Worm (Caenorhabditis elegans) whole organism, L1 larva: ENCODE results near the gene hcp-1.
A peak's percentile ranks its signal among the peaks of the same experiment; 100 is the strongest.
"Not testable (repeated sequence)": the region's sequence is repeated elsewhere in the genome, so short reads cannot be mapped to it uniquely, and the experiment has no call there.

Experiments used
- C04F5.9 ChIP-seq: sonication (generic microtip); optimal IDR thresholded peaks from 2 replicates; lab custom pipeline; 2016; ENCODE audit warnings: missing genetic modification characterization, missing compliant biosample characterization
- aha-1 ChIP-seq: fragments of 150-350 bp; optimal IDR thresholded peaks from 2 replicates; lab custom pipeline; 2014; ENCODE audit warnings: missing biosample characterization, missing genetic modification characterization
- blmp-1 ChIP-seq: fragments of 150-350 bp; optimal IDR thresholded peaks from 2 replicates; lab custom pipeline; 2014; ENCODE audit warnings: missing biosample characterization, missing genetic modification characterization
- ceh-63 ChIP-seq: fragments of 200-800 bp; sonication (Bioruptor generic); optimal IDR thresholded peaks from 2 replicates; lab custom pipeline; 2018; ENCODE audit warnings: mild to moderate bottlenecking, missing genetic modification characterization, missing compliant biosample characterization
- ceh-82 ChIP-seq, 3 experiments: fragments of 150-350 bp in 1 of 3; sonication (generic microtip) in 2 of 3; optimal IDR thresholded peaks; 2 replicates each; lab custom pipeline; 2014 to 2017; ENCODE audit warnings: missing biosample characterization in 3 of 3, missing genetic modification characterization in 3 of 3
- ceh-88 ChIP-seq: fragments of 200-800 bp; sonication (Bioruptor generic); IDR thresholded peaks from 2 replicates; pipeline ENCODE4 v1.3.6; 2022; ENCODE audit warnings: missing genetic modification characterization, missing compliant biosample characterization
- ceh-90 ChIP-seq: sonication (generic microtip); optimal IDR thresholded peaks from 2 replicates; lab custom pipeline; 2016; ENCODE audit warnings: missing genetic modification characterization, missing compliant biosample characterization
- dpl-1 ChIP-seq, 3 experiments: fragments of 150-350 bp in 2 of 3; sonication (generic microtip) in 1 of 3; optimal IDR thresholded peaks; 2 replicates each; lab custom pipeline; 2014 to 2017; ENCODE audit warnings: missing biosample characterization in 3 of 3, missing genetic modification characterization in 3 of 3, missing genetic modification reagents in 3 of 3
- efl-1 ChIP-seq, 4 experiments: fragments of 150-350 bp; optimal IDR thresholded peaks in 3 of 4; peaks in 1 of 4; 1 replicate in 1 of 4; 2 replicates in 3 of 4; lab custom pipeline; 2014; ENCODE audit warnings: missing biosample characterization in 2 of 4, missing genetic modification characterization in 2 of 4, missing genetic modification reagents in 2 of 4
- efl-3 ChIP-seq: fragments of 200-800 bp; sonication (Bioruptor generic); optimal IDR thresholded peaks from 2 replicates; lab custom pipeline; 2018; ENCODE audit warnings: mild to moderate bottlenecking, missing genetic modification characterization, missing compliant biosample characterization
- egl-13 ChIP-seq: sonication (generic microtip); optimal IDR thresholded peaks from 2 replicates; lab custom pipeline; 2016; ENCODE audit warnings: missing genotype, missing genetic modification reagents, missing genetic modification characterization, missing compliant biosample characterization
- egl-27 ChIP-seq, 2 experiments: fragments of 150-350 bp in 1 of 2; sonication (generic microtip); optimal IDR thresholded peaks; 3 replicates each; lab custom pipeline; 2017 to 2018; ENCODE audit warnings: missing biosample characterization in 2 of 2, missing genetic modification characterization in 2 of 2, missing genetic modification reagents in 2 of 2
- elt-3 ChIP-seq, 6 experiments: fragments of 150-350 bp in 1 of 6; sonication (generic microtip); optimal IDR thresholded peaks; 2 replicates each; lab custom pipeline; 2017 to 2018; ENCODE audit warnings: missing biosample characterization in 6 of 6, missing genetic modification characterization in 6 of 6, inconsistent platforms in 1 of 6
- ets-5 ChIP-seq: fragments of 200-800 bp; sonication (Bioruptor generic); IDR thresholded peaks from 2 replicates; pipeline ENCODE4 v1.3.6; 2022; ENCODE audit warnings: missing genetic modification characterization, missing compliant biosample characterization
- fkh-10 ChIP-seq: sonication (generic microtip); optimal IDR thresholded peaks from 2 replicates; lab custom pipeline; 2017; ENCODE audit warnings: missing biosample characterization, missing genetic modification reagents, missing genetic modification characterization
- grh-1 ChIP-seq: fragments of 200-800 bp; sonication (Bioruptor generic); IDR thresholded peaks from 2 replicates; pipeline ENCODE4 v1.3.6; 2022; ENCODE audit warnings: missing genetic modification reagents, missing genetic modification characterization, missing compliant biosample characterization
- hpl-2 ChIP-seq: fragments of 150-350 bp; optimal IDR thresholded peaks from 2 replicates; lab custom pipeline; 2014; ENCODE audit warnings: missing biosample characterization, missing genetic modification reagents, missing genetic modification characterization
- irx-1 ChIP-seq: sonication (generic microtip); optimal IDR thresholded peaks from 2 replicates; lab custom pipeline; 2016; ENCODE audit warnings: missing genetic modification characterization, missing compliant biosample characterization
- lin-14 ChIP-seq: fragments of 200-800 bp; sonication (Bioruptor generic); optimal IDR thresholded peaks from 2 replicates; lab custom pipeline; 2018; ENCODE audit warnings: mild to moderate bottlenecking, missing genetic modification characterization, moderate library complexity, missing compliant biosample characterization
- lin-15B ChIP-seq: fragments of 150-350 bp; sonication (generic microtip); optimal IDR thresholded peaks from 3 replicates; lab custom pipeline; 2014; ENCODE audit warnings: missing biosample characterization, missing genetic modification characterization
- lin-39 ChIP-seq: fragments of 150-350 bp; optimal IDR thresholded peaks from 2 replicates; lab custom pipeline; 2014; ENCODE audit warnings: missing biosample characterization, missing genetic modification reagents, missing genetic modification characterization
- lir-3 ChIP-seq: sonication (generic microtip); optimal IDR thresholded peaks from 2 replicates; lab custom pipeline; 2016; ENCODE audit warnings: mild to moderate bottlenecking, missing genetic modification characterization, moderate library complexity, missing compliant biosample characterization; ENCODE audit not compliant: poor library complexity
- lsy-2 ChIP-seq, 2 experiments: fragments of 150-350 bp; optimal IDR thresholded peaks; 2 replicates each; lab custom pipeline; 2014; ENCODE audit warnings: missing biosample characterization in 2 of 2, missing genetic modification characterization in 2 of 2
- mab-9 ChIP-seq: fragments of 200-800 bp; sonication (Bioruptor generic); IDR thresholded peaks from 2 replicates; pipeline ENCODE4 v1.3.6; 2022; ENCODE audit warnings: missing genetic modification reagents, missing genetic modification characterization, missing compliant biosample characterization
- mdl-1 ChIP-seq, 2 experiments: fragments of 150-350 bp; optimal IDR thresholded peaks; 2 replicates each; lab custom pipeline; 2014 to 2017; ENCODE audit warnings: missing biosample characterization in 2 of 2, missing genetic modification characterization in 2 of 2, inconsistent platforms in 1 of 2
- nhr-12 ChIP-seq: sonication (generic microtip); optimal IDR thresholded peaks from 2 replicates; lab custom pipeline; 2017; ENCODE audit warnings: missing biosample characterization, missing genetic modification characterization
- nhr-237 ChIP-seq: fragments of 150-350 bp; optimal IDR thresholded peaks from 2 replicates; lab custom pipeline; 2014; ENCODE audit warnings: missing biosample characterization, missing genetic modification characterization
- nhr-47 ChIP-seq: sonication (generic microtip); optimal IDR thresholded peaks from 2 replicates; lab custom pipeline; 2016; ENCODE audit warnings: mild to moderate bottlenecking, missing genetic modification characterization, moderate library complexity, missing compliant biosample characterization
- nhr-71 ChIP-seq: sonication (generic microtip); optimal IDR thresholded peaks from 2 replicates; lab custom pipeline; 2016; ENCODE audit warnings: mild to moderate bottlenecking, missing genetic modification characterization, moderate library complexity, missing compliant biosample characterization
- nhr-84 ChIP-seq: sonication (generic microtip); optimal IDR thresholded peaks from 2 replicates; lab custom pipeline; 2017; ENCODE audit warnings: missing biosample characterization, missing genetic modification characterization
- nhr-90 ChIP-seq: sonication (generic microtip); optimal IDR thresholded peaks from 2 replicates; lab custom pipeline; 2016; ENCODE audit warnings: mild to moderate bottlenecking, missing genetic modification characterization, missing compliant biosample characterization; ENCODE audit not compliant: poor library complexity
- pag-3 ChIP-seq: sonication (generic microtip); optimal IDR thresholded peaks from 2 replicates; lab custom pipeline; 2017; ENCODE audit warnings: missing genetic modification characterization, mild to moderate bottlenecking, missing compliant biosample characterization, antibody characterized with exemption, borderline replicate concordance; ENCODE audit not compliant: insufficient read depth
- skn-1 ChIP-seq: fragments of 150-350 bp; optimal IDR thresholded peaks from 2 replicates; lab custom pipeline; 2014; ENCODE audit warnings: missing biosample characterization, missing genetic modification characterization
- snu-23 ChIP-seq: sonication (generic microtip); optimal IDR thresholded peaks from 2 replicates; lab custom pipeline; 2016; ENCODE audit warnings: missing genetic modification characterization, missing compliant biosample characterization
- sptf-1 ChIP-seq: fragments of 150-350 bp; optimal IDR thresholded peaks from 2 replicates; lab custom pipeline; 2014; ENCODE audit warnings: missing biosample characterization, missing genetic modification characterization
- tbx-2 ChIP-seq: sonication (generic microtip); optimal IDR thresholded peaks from 2 replicates; lab custom pipeline; 2016; ENCODE audit warnings: missing genetic modification characterization, missing compliant biosample characterization
- tlp-1 ChIP-seq: fragments of 150-350 bp; optimal IDR thresholded peaks from 2 replicates; lab custom pipeline; 2014; ENCODE audit warnings: missing biosample characterization, missing genetic modification characterization
- unc-98 ChIP-seq: fragments of 200-800 bp; sonication (Bioruptor generic); IDR thresholded peaks from 2 replicates; pipeline ENCODE4 v1.3.6; 2022; ENCODE audit warnings: missing genetic modification characterization, missing compliant biosample characterization
- zag-1 ChIP-seq: fragments of 150-350 bp; optimal IDR thresholded peaks from 2 replicates; lab custom pipeline; 2014; ENCODE audit warnings: missing biosample characterization, missing genetic modification characterization
- ztf-11 ChIP-seq, 2 experiments: sonication (generic microtip); optimal IDR thresholded peaks; 2 replicates each; lab custom pipeline; 2016 to 2017; ENCODE audit warnings: missing genetic modification characterization in 2 of 2, missing biosample characterization in 1 of 2, missing compliant biosample characterization in 1 of 2
- ztf-4 ChIP-seq: fragments of 150-350 bp; optimal IDR thresholded peaks from 2 replicates; lab custom pipeline; 2014; ENCODE audit warnings: missing biosample characterization, missing genetic modification characterization

hcp-1 gene

DNA sequence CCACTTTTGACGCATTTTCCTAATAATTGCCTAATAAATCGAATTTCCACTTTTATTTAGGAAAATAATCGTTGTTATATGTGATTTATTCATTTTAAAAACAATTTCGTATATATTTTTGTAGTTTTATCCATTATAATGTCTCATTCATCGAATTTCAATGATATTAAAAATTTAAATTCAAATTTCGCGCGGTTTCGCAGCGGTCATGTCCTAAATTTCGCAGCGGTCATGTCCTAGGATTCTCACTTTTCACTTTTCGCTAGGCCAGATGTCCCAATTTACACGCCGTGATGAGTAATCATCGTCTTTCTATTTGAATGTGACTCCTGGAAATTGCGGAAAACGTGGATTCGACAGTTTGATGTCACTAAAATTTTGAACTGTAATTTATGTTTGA is 12.2 kb upstream of the hcp-1 start, which contains the start of gene ZK1055.4:
Gene ZK1055.4, plus strand, starts transcription at position 301 of the 400 bp plus-strand sequence.
- TF ChIP-seq dpl-1 (GFP tag; optimal IDR thresholded peaks at IDR 0.05; lab: Kevin White, UChicago) (peak in 1 of 3 experiments; percentile 4), efl-1 (GFP tag; optimal IDR thresholded peaks at IDR 0.05 in 1 of 2; lab: Kevin White, UChicago) (peak in 1 of 2 experiments; percentile 17), blmp-1 (tag; lab: Kevin White, UChicago) (peak; percentile 44)
- TF ChIP-seq efl-1 (optimal IDR thresholded peaks at IDR 0.05; lab: Kevin White, UChicago) = not testable (repeated sequence)

DNA sequence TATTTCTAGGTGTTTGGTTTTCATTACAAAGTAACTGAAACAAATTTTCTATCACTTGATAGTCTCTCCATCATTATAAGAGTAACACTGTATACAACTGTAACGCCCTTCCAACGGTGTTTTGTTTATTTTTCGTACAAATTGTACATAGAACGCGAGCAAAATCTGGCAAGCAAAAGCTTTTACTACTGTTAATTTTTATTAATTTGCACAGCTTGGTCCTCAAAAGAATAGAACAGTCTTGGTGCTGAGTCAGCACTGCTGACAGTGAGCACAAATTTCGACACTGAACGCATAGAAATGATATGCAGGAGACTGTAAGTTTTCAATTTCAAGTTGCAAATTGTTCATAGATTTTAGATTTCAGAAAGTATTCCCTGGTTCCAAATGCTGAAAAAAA is 3.7 kb upstream of the hcp-1 start, which contains the start of gene ZK1055.2:
Gene ZK1055.2, plus strand, starts transcription at position 301 of the 400 bp plus-strand sequence.
- TF ChIP-seq egl-13 (tag; lab: Kevin White, UChicago) = no peak
- TF ChIP-seq egl-27 (tag; optimal IDR thresholded peaks at IDR 0.05; lab: Kevin White, UChicago) = no peak
- TF ChIP-seq ceh-82 (tag; optimal IDR thresholded peaks at IDR 0.05; lab: Kevin White, UChicago) = no peak
- TF ChIP-seq mdl-1 (tag; optimal IDR thresholded peaks at IDR 0.05; lab: Kevin White, UChicago) = no peak
- TF ChIP-seq lin-39 = no peak
- no peak for TF ChIP-seq unc-98
- TF ChIP-seq efl-3 (GFP tag; lab: Kevin White, UChicago) = no peak
- TF ChIP-seq nhr-90 = no peak
- no peak for TF ChIP-seq zag-1 (tag; lab: Kevin White, UChicago)
- no peak for TF ChIP-seq nhr-71 (tag; lab: Kevin White, UChicago)
- no peak for TF ChIP-seq ceh-63 (GFP tag; lab: Kevin White, UChicago)
- no peak for TF ChIP-seq fkh-10 (GFP tag; lab: Kevin White, UChicago)

DNA sequence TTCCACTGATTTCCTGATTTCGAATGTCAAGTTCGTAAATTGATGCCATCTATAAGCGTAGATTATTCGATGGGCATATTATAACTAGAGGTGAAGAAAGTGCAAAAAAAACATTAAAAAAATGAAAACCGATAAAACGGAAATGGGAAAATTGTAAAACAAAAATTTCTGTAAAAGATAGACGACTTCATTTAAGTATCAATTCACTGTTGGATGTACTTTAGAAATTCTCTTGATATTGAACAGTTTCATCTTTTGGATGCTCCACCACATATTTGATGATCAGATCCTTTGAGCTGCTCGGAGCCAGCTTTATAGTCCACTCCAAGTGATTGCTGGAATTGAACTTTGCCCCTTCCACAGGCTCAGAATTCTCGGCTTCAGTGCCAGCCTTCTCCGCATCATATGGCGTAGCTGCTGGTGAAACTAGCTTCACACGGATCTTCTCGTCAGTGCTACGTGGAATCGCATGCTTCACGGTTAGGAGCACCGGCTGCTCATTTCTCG is 8.6 kb downstream of the hcp-1 start, which contains the start of gene ZK1055.6:
Gene ZK1055.6, minus strand, starts transcription at position 51 of the 507 bp plus-strand sequence.
- TF ChIP-seq snu-23 (GFP tag; lab: Kevin White, UChicago) (no peak), skn-1 (no peak), hpl-2 (GFP tag; lab: Kevin White, UChicago) (no peak), lir-3 (tag; lab: Kevin White, UChicago) (no peak), ceh-88 (GFP tag; lab: Robert Waterston, UW) (no peak), tbx-2 (tag; lab: Kevin White, UChicago) (no peak), tlp-1 (tag; lab: Kevin White, UChicago) (no peak), nhr-12 (tag; lab: Kevin White, UChicago) (no peak), pag-3 (tag; lab: Kevin White, UChicago) (no peak)

DNA sequence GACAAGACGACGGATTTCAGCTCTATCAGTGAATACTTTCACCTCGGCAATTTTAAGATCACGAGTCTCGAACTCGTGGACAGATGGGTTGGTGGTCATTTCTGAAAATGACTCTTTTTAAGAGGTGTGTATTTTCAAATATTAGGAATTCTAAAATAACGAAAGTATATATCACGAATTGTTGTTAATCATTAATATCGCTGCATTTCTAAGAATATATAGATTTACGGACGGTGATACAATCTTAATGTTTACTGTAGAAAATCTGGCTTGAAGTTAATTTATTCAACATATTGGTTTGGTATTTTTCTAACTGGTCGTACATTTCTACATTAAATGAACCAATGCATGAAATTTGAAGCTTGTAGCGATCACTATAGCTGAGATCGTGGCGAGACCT is 11.3 kb downstream of the hcp-1 start, which contains the start of gene ZK1055.7:
Gene ZK1055.7, minus strand, starts transcription at position 101 of the 400 bp plus-strand sequence.
- TF ChIP-seq efl-1 (optimal IDR thresholded peaks at IDR 0.05; lab: Kevin White, UChicago) = no peak
- peak in 1 of 2 experiments; percentile 50 for TF ChIP-seq efl-1 (GFP tag; optimal IDR thresholded peaks at IDR 0.05 in 1 of 2; lab: Kevin White, UChicago)
- TF ChIP-seq fkh-10 (GFP tag; lab: Kevin White, UChicago) = no peak

DNA sequence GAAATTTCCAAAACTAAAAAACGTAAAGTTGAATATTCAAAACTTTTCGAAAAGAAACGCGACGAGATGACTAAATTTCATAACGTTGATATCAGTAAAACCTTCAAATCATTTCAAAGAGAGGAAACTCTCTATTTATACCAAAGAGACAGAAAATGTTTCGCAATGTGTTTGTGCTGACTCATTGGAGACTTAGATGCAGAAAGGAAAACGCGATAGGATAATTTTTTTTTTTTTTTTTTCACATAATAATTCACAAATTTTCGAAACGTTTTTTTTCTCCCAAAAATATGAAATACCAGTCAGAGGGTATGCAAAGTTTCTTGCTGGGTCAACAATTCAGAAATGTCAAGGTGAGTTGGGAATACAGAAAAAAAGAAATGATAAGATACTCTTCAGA is 12.2 kb downstream of the hcp-1 start:
- TF ChIP-seq skn-1 (peak; percentile 32), nhr-84 (no peak), blmp-1 (tag; lab: Kevin White, UChicago) (no peak), aha-1 (tag; lab: Kevin White, UChicago) (no peak), mab-9 (GFP tag; lab: Robert Waterston, UW) (no peak), lin-14 (GFP tag; lab: Kevin White, UChicago) (no peak), lsy-2 (tag; optimal IDR thresholded peaks at IDR 0.05; lab: Kevin White, UChicago) (peak in 1 of 2 experiments; percentile 8), efl-1 (optimal IDR thresholded peaks at IDR 0.05; lab: Kevin White, UChicago) (no peak), efl-1 (GFP tag; optimal IDR thresholded peaks at IDR 0.05 in 1 of 2; lab: Kevin White, UChicago) (peak in 1 of 2 experiments; percentile 88), ceh-82 (tag; optimal IDR thresholded peaks at IDR 0.05; lab: Kevin White, UChicago) (no peak), fkh-10 (GFP tag; lab: Kevin White, UChicago) (no peak), elt-3 (tag; optimal IDR thresholded peaks at IDR 0.05; lab: Kevin White, UChicago) (peak in 2 of 6 experiments; percentile 6 to 22), ceh-90 (tag; lab: Kevin White, UChicago) (no peak), ets-5 (GFP tag; lab: Robert Waterston, UW) (no peak), lin-15B (no peak), ztf-4 (tag; lab: Kevin White, UChicago) (no peak), grh-1 (GFP tag; lab: Robert Waterston, UW) (no peak), zag-1 (tag; lab: Kevin White, UChicago) (no peak), ceh-88 (GFP tag; lab: Robert Waterston, UW) (no peak), nhr-47 (tag; lab: Kevin White, UChicago) (no peak), C04F5.9 (no peak), ceh-63 (GFP tag; lab: Kevin White, UChicago) (no peak), sptf-1 (tag; lab: Kevin White, UChicago) (no peak), nhr-237 (no peak), ztf-11 (tag; optimal IDR thresholded peaks at IDR 0.05; lab: Kevin White, UChicago) (no peak), irx-1 (tag; lab: Kevin White, UChicago) (no peak)
